Fruit fly (Drosophila melanogaster) whole organism, embryonic: ENCODE measurements around the gene Lip3.

ENCODE experiments used
- BEAF-32 ChIP-seq: fragments of 200-800 bp; sonication (Bioruptor generic); optimal IDR thresholded peaks from 3 replicates; lab custom pipeline; 2017; ENCODE audit warnings: missing biosample characterization, missing genetic modification characterization, mild to moderate bottlenecking, moderate library complexity, missing genetic modification reagents
- CG11504 ChIP-seq: fragments of 200-800 bp; sonication (Bioruptor generic); optimal IDR thresholded peaks from 3 replicates; lab custom pipeline; 2019; ENCODE audit warnings: missing biosample characterization, mild to moderate bottlenecking, missing genetic modification characterization, moderate library complexity
- CG12299 ChIP-seq: fragments of 200-800 bp; sonication (Bioruptor generic); optimal IDR thresholded peaks from 2 replicates; lab custom pipeline; 2018; ENCODE audit warnings: missing biosample characterization, mild to moderate bottlenecking, missing genetic modification characterization
- CG15073 ChIP-seq: fragments of 200-800 bp; sonication (Bioruptor generic); optimal IDR thresholded peaks from 2 replicates; lab custom pipeline; 2016; ENCODE audit warnings: missing biosample characterization, missing genetic modification characterization
- CG16779 ChIP-seq: fragments of 200-800 bp; sonication (Bioruptor generic); IDR thresholded peaks from 2 replicates; pipeline ENCODE4 v1.3.6; 2022; ENCODE audit warnings: missing biosample characterization, missing genetic modification characterization
- CG16815 ChIP-seq: fragments of 200-800 bp; sonication (Bioruptor generic); optimal IDR thresholded peaks from 3 replicates; lab custom pipeline; 2017; ENCODE audit warnings: missing biosample characterization, mild to moderate bottlenecking, missing genetic modification characterization
- CG17612 ChIP-seq: fragments of 200-800 bp; sonication (Bioruptor generic); IDR thresholded peaks from 2 replicates; pipeline ENCODE4 v1.3.6; 2022; ENCODE audit warnings: missing biosample characterization, missing genetic modification characterization
- CG18764 ChIP-seq: fragments of 200-800 bp; sonication (Bioruptor generic); optimal IDR thresholded peaks from 3 replicates; lab custom pipeline; 2016; ENCODE audit warnings: missing biosample characterization, missing genetic modification characterization
- CG30431 ChIP-seq: fragments of 200-800 bp; sonication (Bioruptor generic); optimal IDR thresholded peaks from 2 replicates; lab custom pipeline; 2017; ENCODE audit warnings: missing biosample characterization, missing genetic modification characterization
- CG31365 ChIP-seq: fragments of 200-800 bp; sonication (Bioruptor generic); optimal IDR thresholded peaks from 2 replicates; lab custom pipeline; 2018; ENCODE audit warnings: missing biosample characterization, mild to moderate bottlenecking, missing genetic modification characterization
- CG32772 ChIP-seq: fragments of 200-800 bp; sonication (Bioruptor generic); IDR thresholded peaks from 2 replicates; pipeline ENCODE4 v1.3.6; 2022; ENCODE audit warnings: missing biosample characterization, missing genetic modification characterization
- CG3407 ChIP-seq: fragments of 200-800 bp; sonication (Bioruptor generic); optimal IDR thresholded peaks from 2 replicates; lab custom pipeline; 2018; ENCODE audit warnings: missing biosample characterization, mild to moderate bottlenecking, missing genetic modification characterization
- CG42726 ChIP-seq: fragments of 200-800 bp; sonication (Bioruptor generic); IDR thresholded peaks from 2 replicates; pipeline ENCODE4 v1.3.6; 2022; ENCODE audit warnings: missing biosample characterization, missing genetic modification characterization; ENCODE audit not compliant: partially characterized antibody
- CG4707 ChIP-seq: fragments of 200-800 bp; sonication (Bioruptor generic); optimal IDR thresholded peaks from 2 replicates; lab custom pipeline; 2018; ENCODE audit warnings: missing biosample characterization, mild to moderate bottlenecking, missing genetic modification characterization, moderate library complexity
- CG7745 ChIP-seq: fragments of 200-800 bp; sonication (Bioruptor generic); optimal IDR thresholded peaks from 2 replicates; lab custom pipeline; 2018; ENCODE audit warnings: missing biosample characterization, mild to moderate bottlenecking, missing genetic modification characterization, moderate library complexity
- CG8359 ChIP-seq: fragments of 200-800 bp; sonication (Bioruptor generic); optimal IDR thresholded peaks from 2 replicates; lab custom pipeline; 2017; ENCODE audit warnings: missing biosample characterization, mild to moderate bottlenecking, missing genetic modification characterization, borderline replicate concordance
- D ChIP-seq, 2 experiments: fragments of 200-800 bp in 1 of 2; fragments of >200 bp in 1 of 2; sonication (Bioruptor generic) in 1 of 2; optimal IDR thresholded peaks; 2 replicates in 1 of 2; 3 replicates in 1 of 2; lab custom pipeline; 2017; ENCODE audit warnings: mild to moderate bottlenecking in 1 of 2, missing biosample characterization in 1 of 2, missing genetic modification characterization in 1 of 2, missing genetic modification reagents in 1 of 2
- Dbx ChIP-seq: fragments of 200-800 bp; sonication (Bioruptor generic); IDR thresholded peaks from 3 replicates; pipeline ENCODE4 v1.3.6; 2022; ENCODE audit warnings: missing biosample characterization, missing genetic modification characterization
- Dfd ChIP-seq, 2 experiments: fragments of >200 bp; optimal IDR thresholded peaks; 2 replicates each; lab custom pipeline; 2017; ENCODE audit warnings: missing biosample characterization in 2 of 2, missing genetic modification characterization in 2 of 2
- Dp ChIP-seq: fragments of 200-800 bp; sonication (Bioruptor generic); optimal IDR thresholded peaks from 2 replicates; lab custom pipeline; 2018; ENCODE audit warnings: missing biosample characterization, mild to moderate bottlenecking, missing genetic modification characterization, moderate library complexity
- Eip74EF ChIP-seq, 2 experiments: fragments of 200-800 bp in 1 of 2; fragments of >200 bp in 1 of 2; sonication (Bioruptor generic) in 1 of 2; optimal IDR thresholded peaks; 2 replicates each; lab custom pipeline; 2017 to 2019; ENCODE audit warnings: missing biosample characterization in 2 of 2, missing genetic modification characterization in 2 of 2, mild to moderate bottlenecking in 1 of 2, moderate library complexity in 1 of 2
- Hmx ChIP-seq: fragments of 200-800 bp; sonication (Bioruptor generic); optimal IDR thresholded peaks from 2 replicates; lab custom pipeline; 2016; ENCODE audit warnings: missing biosample characterization, missing genetic modification characterization
- Lpt ChIP-seq: fragments of >200 bp; optimal IDR thresholded peaks from 2 replicates; lab custom pipeline; 2018; ENCODE audit warnings: missing biosample characterization, missing genetic modification characterization
- NC2β ChIP-seq: fragments of 200-800 bp; sonication (Bioruptor generic); optimal IDR thresholded peaks from 2 replicates; lab custom pipeline; 2016; ENCODE audit warnings: missing biosample characterization, missing genetic modification characterization
- Sin3A ChIP-seq: fragments of >200 bp; optimal IDR thresholded peaks from 2 replicates; lab custom pipeline; 2018
- Sox102F ChIP-seq: fragments of 200-800 bp; sonication (Bioruptor generic); optimal IDR thresholded peaks from 2 replicates; lab custom pipeline; 2018; ENCODE audit warnings: missing biosample characterization, mild to moderate bottlenecking, missing genetic modification characterization, moderate library complexity
- Trl ChIP-seq, 3 experiments: fragments of >200 bp in 2 of 3; fragments of 200-800 bp in 1 of 3; sonication (Bioruptor generic) in 1 of 3; optimal IDR thresholded peaks; 2 replicates in 1 of 3; 3 replicates in 2 of 3; lab custom pipeline; 2016 to 2017; ENCODE audit warnings: missing biosample characterization in 1 of 3, missing genetic modification characterization in 1 of 3
- Vsx1 ChIP-seq: fragments of 200-800 bp; sonication (Bioruptor generic); optimal IDR thresholded peaks from 2 replicates; lab custom pipeline; 2017; ENCODE audit warnings: missing biosample characterization, mild to moderate bottlenecking, missing genetic modification characterization, missing genetic modification reagents
- br ChIP-seq: fragments of >200 bp; optimal IDR thresholded peaks from 2 replicates; lab custom pipeline; 2017
- fd102C ChIP-seq: fragments of 200-800 bp; sonication (Bioruptor generic); optimal IDR thresholded peaks from 2 replicates; lab custom pipeline; 2018; ENCODE audit warnings: missing biosample characterization, mild to moderate bottlenecking, missing genetic modification characterization, moderate library complexity
- inv ChIP-seq: fragments of 200-800 bp; sonication (Bioruptor generic); IDR thresholded peaks from 2 replicates; pipeline ENCODE4 v1.3.6; 2022; ENCODE audit warnings: missing biosample characterization, missing genetic modification characterization; ENCODE audit not compliant: partially characterized antibody
- ken ChIP-seq: fragments of 200-800 bp; sonication (Bioruptor generic); IDR thresholded peaks from 3 replicates; pipeline ENCODE4 v1.3.6; 2022; ENCODE audit warnings: missing biosample characterization, missing genetic modification characterization
- maf-S ChIP-seq: fragments of 200-800 bp; sonication (Bioruptor generic); optimal IDR thresholded peaks from 2 replicates; lab custom pipeline; 2016; ENCODE audit warnings: missing biosample characterization, missing genetic modification characterization
- mld ChIP-seq: fragments of 200-800 bp; sonication (Bioruptor generic); IDR thresholded peaks from 3 replicates; pipeline ENCODE4 v1.3.6; 2022; ENCODE audit warnings: missing biosample characterization, missing genetic modification characterization; ENCODE audit not compliant: partially characterized antibody
- nerfin-2 ChIP-seq: fragments of 200-800 bp; sonication (Bioruptor generic); IDR thresholded peaks from 2 replicates; pipeline ENCODE4 v1.3.6; 2022; ENCODE audit warnings: missing biosample characterization, missing genetic modification characterization; ENCODE audit not compliant: partially characterized antibody
- prd ChIP-seq, 3 experiments: fragments of >200 bp in 2 of 3; fragments of 200-800 bp in 1 of 3; sonication (Bioruptor generic) in 1 of 3; optimal IDR thresholded peaks in 2 of 3; IDR thresholded peaks in 1 of 3; 2 replicates in 2 of 3; 3 replicates in 1 of 3; pipeline versions ENCODE4 v1.3.6 to Lab custom; 2017 to 2022; ENCODE audit warnings: missing biosample characterization in 1 of 3, missing genetic modification characterization in 1 of 3
- pzg ChIP-seq: fragments of 200-800 bp; sonication (Bioruptor generic); optimal IDR thresholded peaks from 3 replicates; lab custom pipeline; 2018; ENCODE audit warnings: missing biosample characterization, mild to moderate bottlenecking, missing genetic modification characterization, moderate library complexity
- scrt ChIP-seq: fragments of 200-800 bp; sonication (Bioruptor generic); optimal IDR thresholded peaks from 2 replicates; lab custom pipeline; 2018; ENCODE audit warnings: missing biosample characterization, mild to moderate bottlenecking, missing genetic modification characterization, moderate library complexity
- sens-2 ChIP-seq: fragments of 200-800 bp; sonication (Bioruptor generic); IDR thresholded peaks from 2 replicates; pipeline ENCODE4 v1.3.6; 2022; ENCODE audit warnings: missing biosample characterization, missing genetic modification characterization
- tup ChIP-seq: fragments of 200-800 bp; sonication (Bioruptor generic); optimal IDR thresholded peaks from 2 replicates; lab custom pipeline; 2016; ENCODE audit warnings: missing biosample characterization, mild to moderate bottlenecking, missing genetic modification characterization, moderate library complexity
- unpg ChIP-seq: fragments of 200-800 bp; sonication (Bioruptor generic); optimal IDR thresholded peaks from 3 replicates; lab custom pipeline; 2018; ENCODE audit warnings: missing biosample characterization, mild to moderate bottlenecking, missing genetic modification characterization, moderate library complexity
- vfl ChIP-seq: fragments of 200-800 bp; sonication (Bioruptor generic); optimal IDR thresholded peaks from 2 replicates; lab custom pipeline; 2016; ENCODE audit warnings: missing biosample characterization, missing genetic modification characterization
- wor ChIP-seq: fragments of 200-800 bp; sonication (Bioruptor generic); IDR thresholded peaks from 2 replicates; pipeline ENCODE4 v1.3.6; 2022; ENCODE audit warnings: missing biosample characterization, missing genetic modification characterization
- zen2 ChIP-seq: fragments of 200-800 bp; sonication (Bioruptor generic); IDR thresholded peaks from 3 replicates; pipeline ENCODE4 v1.3.6; 2022; ENCODE audit warnings: missing biosample characterization, missing genetic modification characterization; ENCODE audit not compliant: partially characterized antibody
- zfh1 ChIP-seq: fragments of 200-800 bp; sonication (Bioruptor generic); IDR thresholded peaks from 3 replicates; pipeline ENCODE4 v1.3.6; 2022; ENCODE audit warnings: missing biosample characterization, missing genetic modification characterization

Gene Lip3

dm6 chr3R:13364175-13365174 is 7.2 kb downstream of the Lip3 start, which contains the start of gene Dic1 (continued):
- TF ChIP-seq prd (optimal IDR thresholded peaks at IDR 0.05; lab: Kevin White, UChicago) (no peak), prd (GFP tag; IDR thresholded peaks at IDR 0.05; lab: Robert Waterston, UW) (peak; percentile 92), BEAF-32 (no peak), zfh1 (GFP tag; lab: Robert Waterston, UW) (peak; percentile 83), CG3407 (GFP tag; lab: Kevin White, UChicago) (peak; percentile 93), Trl (optimal IDR thresholded peaks at IDR 0.05; lab: Kevin White, UChicago) (peak; percentile 74 to 86), Trl (GFP tag; optimal IDR thresholded peaks at IDR 0.05; lab: Kevin White, UChicago) (peak; percentile 80), Vsx1 (GFP tag; lab: Kevin White, UChicago) (peak; percentile 90), Sin3A (lab: Kevin White, UChicago) (no peak), CG11504 (peak; percentile 98), CG12299 (tag; lab: Kevin White, UChicago) (peak; percentile 91), vfl (GFP tag; lab: Kevin White, UChicago) (peak; percentile 93), Sox102F (GFP tag; lab: Kevin White, UChicago) (peak; percentile 98), CG17612 (peak; percentile 77), pzg (no peak), CG18764 (peak; percentile 93), zen2 (GFP tag; lab: Robert Waterston, UW) (no peak), sens-2 (GFP tag; lab: Robert Waterston, UW) (peak; percentile 78; the same call in 1 of the 2 replicates), scrt (GFP tag; lab: Kevin White, UChicago) (peak; percentile 96), Dp (GFP tag; lab: Kevin White, UChicago) (no peak), nerfin-2 (no peak), Hmx (GFP tag; lab: Kevin White, UChicago) (peak; percentile 88), CG32772 (peak; percentile 75), fd102C (GFP tag; lab: Kevin White, UChicago) (no peak), ken (GFP tag; lab: Robert Waterston, UW) (peak; percentile 84; the same call in 2 of the 3 replicates), unpg (GFP tag; lab: Kevin White, UChicago) (peak; percentile 95), NC2β (GFP tag; lab: Kevin White, UChicago) (peak; percentile 81), CG8359 (GFP tag; lab: Kevin White, UChicago) (peak; percentile 90), br (lab: Kevin White, UChicago) (no peak), D (optimal IDR thresholded peaks at IDR 0.05; lab: Kevin White, UChicago) (no peak), D (GFP tag; optimal IDR thresholded peaks at IDR 0.05; lab: Kevin White, UChicago) (peak; percentile 98), CG7745 (tag; lab: Kevin White, UChicago) (no peak), CG16779 (GFP tag; lab: Robert Waterston, UW) (peak; percentile 65; the same call in 1 of the 2 replicates), Dbx (GFP tag; lab: Robert Waterston, UW) (peak; percentile 96), CG30431 (GFP tag; lab: Kevin White, UChicago) (peak; percentile 93), Dfd (GFP tag; optimal IDR thresholded peaks at IDR 0.05; lab: Kevin White, UChicago) (peak in 1 of 2 experiments; percentile 35), inv (GFP tag; lab: Robert Waterston, UW) (no peak; the same call in 1 of the 2 replicates), CG31365 (tag; lab: Kevin White, UChicago) (peak; percentile 64), CG15073 (GFP tag; lab: Kevin White, UChicago) (peak; percentile 72), maf-S (GFP tag; lab: Kevin White, UChicago) (peak; percentile 87), Eip74EF (GFP tag; optimal IDR thresholded peaks at IDR 0.05; lab: Kevin White, UChicago) (peak in 1 of 2 experiments; percentile 96), mld (GFP tag; lab: Robert Waterston, UW) (no peak), Lpt (GFP tag; lab: Kevin White, UChicago) (no peak), wor (peak; percentile 91), CG42726 (GFP tag; lab: Robert Waterston, UW) (peak; percentile 51; the same call in 1 of the 2 replicates), tup (peak; percentile 75), CG16815 (GFP tag; lab: Kevin White, UChicago) (peak; percentile 93), CG4707 (GFP tag; lab: Kevin White, UChicago) (peak; percentile 77)
